Worm (Caenorhabditis elegans) whole organism, L1 larva: ENCODE measurements around the gene B0336.7.

Experiments used
- dpl-1 ChIP-seq, 3 experiments: fragments of 150-350 bp in 2 of 3; sonication (generic microtip) in 1 of 3; optimal IDR thresholded peaks; 2 replicates each; lab custom pipeline; 2014 to 2017; ENCODE audit warnings: missing biosample characterization in 3 of 3, missing genetic modification characterization in 3 of 3, missing genetic modification reagents in 3 of 3
- isw-1 ChIP-seq: fragments of 200-800 bp; sonication (Bioruptor generic); IDR thresholded peaks from 2 replicates; pipeline ENCODE4 v1.3.6; 2022; ENCODE audit warnings: missing genetic modification characterization, missing compliant biosample characterization
- nhr-20 ChIP-seq: sonication (generic microtip); optimal IDR thresholded peaks from 2 replicates; lab custom pipeline; 2016; ENCODE audit warnings: mild to moderate bottlenecking, missing genetic modification characterization, missing compliant biosample characterization
- sox-4 ChIP-seq: sonication (generic microtip); optimal IDR thresholded peaks from 2 replicates; lab custom pipeline; 2016; ENCODE audit warnings: missing genetic modification characterization, missing compliant biosample characterization

DNA sequence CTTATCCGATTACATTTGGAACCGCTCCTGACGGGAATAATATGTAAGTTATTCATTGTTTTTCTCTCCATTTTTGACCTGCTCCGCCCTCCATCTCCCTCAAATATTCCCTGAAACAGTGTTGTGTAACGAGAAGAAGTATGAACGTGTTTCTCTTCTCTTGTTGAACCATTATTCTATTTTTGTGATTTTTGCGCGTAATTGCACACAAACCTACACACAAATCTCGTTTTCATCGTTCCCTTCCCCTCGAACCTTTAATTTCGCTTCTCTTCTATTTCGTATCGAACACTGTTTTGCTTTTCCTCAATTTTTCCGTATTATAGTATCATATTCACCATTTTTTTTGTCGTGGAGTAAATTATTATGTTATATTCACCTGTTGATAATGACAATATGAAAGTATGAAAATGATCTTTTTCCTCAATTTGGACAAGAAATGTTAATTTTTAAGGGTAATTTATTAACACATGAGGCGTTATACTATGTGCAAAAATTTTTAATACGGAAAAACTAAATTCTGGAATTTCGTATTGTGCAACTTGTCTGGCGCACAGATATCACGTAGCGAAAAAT, 20.1 kb upstream of the B0336.7 start:
- TF ChIP-seq isw-1 (no peak), sox-4 (tag; lab: Kevin White, UChicago) (no peak), dpl-1 (GFP tag; optimal IDR thresholded peaks at IDR 0.05; lab: Kevin White, UChicago) (no peak), nhr-20 (tag; lab: Kevin White, UChicago) (no peak)
